Worm (Caenorhabditis elegans) whole organism, L3 larva: Measurements from ENCODE around the gene Y71H2AR.2.

ENCODE experiments used
- ama-1 ChIP-seq: fragments of 150-350 bp; optimal IDR thresholded peaks from 2 replicates; lab custom pipeline; 2018
- egl-27 ChIP-seq: sonication (generic microtip); optimal IDR thresholded peaks from 4 replicates; lab custom pipeline; 2017; ENCODE audit warnings: missing biosample characterization, missing genetic modification reagents, missing genetic modification characterization
- elt-3 ChIP-seq, 3 experiments: fragments of 150-350 bp in 1 of 3; sonication (generic microtip) in 2 of 3; optimal IDR thresholded peaks; 2 replicates in 2 of 3; 4 replicates in 1 of 3; lab custom pipeline; 2014 to 2017; ENCODE audit warnings: missing biosample characterization in 3 of 3, missing genetic modification characterization in 3 of 3
- fkh-2 ChIP-seq: fragments of 150-350 bp; optimal IDR thresholded peaks from 2 replicates; lab custom pipeline; 2014; ENCODE audit warnings: missing biosample characterization, missing genetic modification reagents, missing genetic modification characterization
- tbx-2 ChIP-seq: sonication (generic microtip); optimal IDR thresholded peaks from 2 replicates; lab custom pipeline; 2016; ENCODE audit warnings: mild to moderate bottlenecking, missing genetic modification characterization, missing compliant biosample characterization
- unc-62 ChIP-seq: fragments of 150-350 bp; sonication (generic microtip); optimal IDR thresholded peaks from 4 replicates; lab custom pipeline; 2014; ENCODE audit warnings: missing biosample characterization, missing genetic modification reagents, missing genetic modification characterization
- ztf-4 ChIP-seq: fragments of 150-350 bp; optimal IDR thresholded peaks from 2 replicates; lab custom pipeline; 2014; ENCODE audit warnings: missing biosample characterization, missing genetic modification characterization

- TF ChIP-seq ztf-4 (tag; lab: Kevin White, UChicago) (no peak), egl-27 (no peak), fkh-2 (no peak), unc-62 (GFP tag; lab: Kevin White, UChicago) (no peak), ama-1 (lab: Kevin White, UChicago) (no peak), elt-3 (tag; optimal IDR thresholded peaks at IDR 0.05; lab: Kevin White, UChicago) (no peak), tbx-2 (tag; lab: Kevin White, UChicago) (no peak)
These were observed 17.6 kb upstream of the Y71H2AR.2 start for ce11 chrIII:2858334-2858733.
